Fruit fly (Drosophila melanogaster): Measurements from ENCODE around the gene Muc4B.

DNA sequence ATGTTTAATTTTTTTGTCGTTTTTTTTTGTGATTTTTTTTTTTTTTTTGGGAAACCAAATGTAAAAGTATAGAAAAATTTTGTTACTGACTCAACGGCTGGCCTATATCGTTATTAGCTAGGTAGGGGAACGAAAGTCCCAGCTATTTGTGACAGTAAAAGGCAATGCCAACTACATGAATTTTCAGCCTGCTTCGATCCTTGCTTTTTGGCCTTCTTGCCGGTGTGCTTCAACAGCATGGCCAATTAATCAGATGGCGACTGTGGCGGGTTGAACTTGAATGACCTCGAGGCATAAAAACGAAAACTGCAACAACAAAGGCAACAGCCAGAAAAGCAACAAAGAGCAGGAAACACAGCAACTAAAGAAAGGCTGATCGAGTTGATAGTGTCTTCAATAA is 31.9 kb upstream of the Muc4B start, which contains the start of gene CG15578:
- TF ChIP-seq toe (GFP tag; optimal IDR thresholded peaks at IDR 0.05) (no peak), Crg-1 (GFP tag; optimal IDR thresholded peaks at IDR 0.05) (no peak), CG1620 (GFP tag; optimal IDR thresholded peaks at IDR 0.05) (no peak), ovo (GFP tag; optimal IDR thresholded peaks at IDR 0.05) (no peak), bab1 (GFP tag; optimal IDR thresholded peaks at IDR 0.05) (no peak), cnc (optimal IDR thresholded peaks at IDR 0.05) (no peak), CG7045 (GFP tag; optimal IDR thresholded peaks at IDR 0.05) (no peak), tj (GFP tag; optimal IDR thresholded peaks at IDR 0.05) (no peak), pad (GFP tag; optimal IDR thresholded peaks at IDR 0.05) (no peak)
